Worm (Caenorhabditis elegans) whole organism, L4/young adult: ENCODE measurements around the gene srh-190.

ENCODE experiments used
- W03F9.2 ChIP-seq: fragments of 150-350 bp; optimal IDR thresholded peaks from 2 replicates; lab custom pipeline; 2014; ENCODE audit warnings: missing biosample characterization, missing genetic modification characterization
- him-1 ChIP-seq: sonication (generic microtip); optimal IDR thresholded peaks from 2 replicates; lab custom pipeline; 2016; ENCODE audit warnings: missing genotype, missing genetic modification reagents, missing genetic modification characterization, missing compliant biosample characterization

DNA sequence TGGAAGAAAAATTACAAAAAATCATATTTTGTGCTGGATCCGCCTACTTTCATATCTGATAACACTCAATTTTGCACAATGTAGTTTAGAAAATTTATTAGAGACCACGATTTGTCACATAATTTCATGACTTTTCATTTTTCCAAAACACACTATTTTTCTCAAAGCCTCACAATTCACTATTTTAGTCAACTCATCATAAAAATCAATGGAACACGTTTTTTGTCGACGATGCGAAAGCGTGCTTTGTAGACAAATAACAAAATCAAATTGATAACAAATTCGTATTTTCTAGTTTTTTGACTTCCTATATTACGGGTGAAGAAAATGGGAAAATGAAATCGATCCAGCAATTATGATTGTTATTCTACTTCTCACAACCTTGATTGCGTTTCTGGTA, 39.0 kb downstream of the srh-190 start, which contains the start of gene cyp-35B2:
- TF ChIP-seq him-1 (tag; lab: Kevin White, UChicago) (no peak), W03F9.2 (no peak)
